Worm (Caenorhabditis elegans) whole organism, L4/young adult: ENCODE measurements around the gene puf-9.

Experiments
- W03F9.2 ChIP-seq: fragments of 150-350 bp; optimal IDR thresholded peaks from 2 replicates; lab custom pipeline; 2014; ENCODE audit warnings: missing biosample characterization, missing genetic modification characterization
- dao-5 ChIP-seq: sonication (generic microtip); optimal IDR thresholded peaks from 2 replicates; lab custom pipeline; 2016; ENCODE audit warnings: missing genotype, missing genetic modification characterization, moderate library complexity, missing compliant biosample characterization
- him-1 ChIP-seq: sonication (generic microtip); optimal IDR thresholded peaks from 2 replicates; lab custom pipeline; 2016; ENCODE audit warnings: missing genotype, missing genetic modification reagents, missing genetic modification characterization, missing compliant biosample characterization

ce11 chrX:5803492-5803891 is 37.9 kb upstream of the puf-9 start:
- TF ChIP-seq dao-5 (no peak), W03F9.2 (tag; lab: Kevin White, UChicago) (no peak), him-1 (no peak)
